Worm (Caenorhabditis elegans) whole organism, L3 larva: ENCODE measurements around the gene ZK1055.6.

Experiments
- R02D3.7 ChIP-seq: fragments of 150-350 bp; optimal IDR thresholded peaks from 2 replicates; lab custom pipeline; 2014; ENCODE audit warnings: missing biosample characterization, missing genetic modification characterization
- ZK546.5 ChIP-seq: sonication (generic microtip); optimal IDR thresholded peaks from 2 replicates; lab custom pipeline; 2017; ENCODE audit warnings: missing biosample characterization, missing genetic modification characterization
- aly-2 ChIP-seq: fragments of 150-350 bp; optimal IDR thresholded peaks from 2 replicates; lab custom pipeline; 2014; ENCODE audit warnings: missing biosample characterization, missing genetic modification characterization
- ama-1 ChIP-seq: fragments of 150-350 bp; optimal IDR thresholded peaks from 2 replicates; lab custom pipeline; 2018
- ceh-16 ChIP-seq: sonication (generic microtip); optimal IDR thresholded peaks from 2 replicates; lab custom pipeline; 2017; ENCODE audit warnings: missing biosample characterization, missing genetic modification characterization
- ceh-28 ChIP-seq: fragments of 150-350 bp; optimal IDR thresholded peaks from 2 replicates; lab custom pipeline; 2014; ENCODE audit warnings: missing biosample characterization, missing genetic modification reagents, missing genetic modification characterization
- ceh-82 ChIP-seq: fragments of 150-350 bp; optimal IDR thresholded peaks from 2 replicates; lab custom pipeline; 2014; ENCODE audit warnings: missing biosample characterization, missing genetic modification characterization
- ceh-9 ChIP-seq: sonication (generic microtip); optimal IDR thresholded peaks from 2 replicates; lab custom pipeline; 2018; ENCODE audit warnings: missing biosample characterization, missing genetic modification characterization
- daf-12 ChIP-seq: fragments of 150-350 bp; optimal IDR thresholded peaks from 2 replicates; lab custom pipeline; 2014; ENCODE audit warnings: missing biosample characterization, missing genetic modification reagents, missing genetic modification characterization
- egl-27 ChIP-seq: sonication (generic microtip); optimal IDR thresholded peaks from 4 replicates; lab custom pipeline; 2017; ENCODE audit warnings: missing biosample characterization, missing genetic modification reagents, missing genetic modification characterization
- egl-5 ChIP-seq: fragments of 150-350 bp; optimal IDR thresholded peaks from 2 replicates; lab custom pipeline; 2017; ENCODE audit warnings: missing biosample characterization, missing genetic modification reagents, missing genetic modification characterization, inconsistent platforms
- elt-2 ChIP-seq: sonication (generic microtip); optimal IDR thresholded peaks from 2 replicates; lab custom pipeline; 2016; ENCODE audit warnings: missing genetic modification reagents, mild to moderate bottlenecking, missing genetic modification characterization, missing compliant biosample characterization
- elt-3 ChIP-seq, 3 experiments: fragments of 150-350 bp in 1 of 3; sonication (generic microtip) in 2 of 3; optimal IDR thresholded peaks; 2 replicates in 2 of 3; 4 replicates in 1 of 3; lab custom pipeline; 2014 to 2017; ENCODE audit warnings: missing biosample characterization in 3 of 3, missing genetic modification characterization in 3 of 3
- eor-1 ChIP-seq, 2 experiments: fragments of 150-350 bp; optimal IDR thresholded peaks; 2 replicates each; lab custom pipeline; 2014 to 2018; ENCODE audit warnings: missing biosample characterization in 2 of 2, missing genetic modification characterization in 2 of 2
- fos-1 ChIP-seq: fragments of 150-350 bp; optimal IDR thresholded peaks from 2 replicates; lab custom pipeline; 2014; ENCODE audit warnings: missing biosample characterization, missing genetic modification characterization
- hmg-11 ChIP-seq: sonication (generic microtip); optimal IDR thresholded peaks from 2 replicates; lab custom pipeline; 2016; ENCODE audit warnings: missing genetic modification characterization, missing compliant biosample characterization
- jun-1 ChIP-seq: fragments of 150-350 bp; optimal IDR thresholded peaks from 2 replicates; lab custom pipeline; 2014; ENCODE audit warnings: missing biosample characterization, missing genetic modification reagents, missing genetic modification characterization
- lin-15B ChIP-seq: fragments of 150-350 bp; optimal IDR thresholded peaks from 2 replicates; lab custom pipeline; 2014; ENCODE audit warnings: missing biosample characterization, missing genetic modification characterization
- lin-39 ChIP-seq: fragments of 150-350 bp; optimal IDR thresholded peaks from 2 replicates; lab custom pipeline; 2018; ENCODE audit warnings: missing biosample characterization, missing genetic modification reagents, missing genetic modification characterization
- lsy-12 ChIP-seq: sonication (generic microtip); optimal IDR thresholded peaks from 2 replicates; lab custom pipeline; 2016; ENCODE audit warnings: mild to moderate bottlenecking, missing genetic modification characterization, missing compliant biosample characterization
- mdl-1 ChIP-seq: fragments of 150-350 bp; optimal IDR thresholded peaks from 2 replicates; lab custom pipeline; 2014; ENCODE audit warnings: missing biosample characterization, missing genetic modification characterization
- nfya-1 ChIP-seq: sonication (generic microtip); optimal IDR thresholded peaks from 2 replicates; lab custom pipeline; 2017; ENCODE audit warnings: missing genetic modification characterization, mild to moderate bottlenecking, missing compliant biosample characterization, antibody characterized with exemption, moderate library complexity; ENCODE audit not compliant: insufficient read depth
- nhr-11 ChIP-seq: fragments of 150-350 bp; optimal IDR thresholded peaks from 2 replicates; lab custom pipeline; 2014; ENCODE audit warnings: missing biosample characterization, missing genetic modification characterization
- nhr-12 ChIP-seq: fragments of 150-350 bp; optimal IDR thresholded peaks from 2 replicates; lab custom pipeline; 2014; ENCODE audit warnings: missing biosample characterization, missing genetic modification characterization
- nhr-25 ChIP-seq: sonication (generic microtip); optimal IDR thresholded peaks from 2 replicates; lab custom pipeline; 2017; ENCODE audit warnings: missing biosample characterization, missing genetic modification characterization
- nhr-28 ChIP-seq: fragments of 150-350 bp; optimal IDR thresholded peaks from 2 replicates; lab custom pipeline; 2014; ENCODE audit warnings: missing biosample characterization, missing genetic modification characterization
- nhr-43 ChIP-seq: sonication (generic microtip); optimal IDR thresholded peaks from 2 replicates; lab custom pipeline; 2016; ENCODE audit warnings: mild to moderate bottlenecking, missing genetic modification characterization, missing compliant biosample characterization; ENCODE audit not compliant: poor library complexity, severe bottlenecking
- nhr-67 ChIP-seq: fragments of 150-350 bp; optimal IDR thresholded peaks from 2 replicates; lab custom pipeline; 2014; ENCODE audit warnings: missing biosample characterization, missing genetic modification characterization
- nhr-76 ChIP-seq: fragments of 150-350 bp; sonication (generic microtip); optimal IDR thresholded peaks from 5 replicates; lab custom pipeline; 2014; ENCODE audit warnings: missing biosample characterization, missing genetic modification characterization
- nhr-77 ChIP-seq: fragments of 150-350 bp; optimal IDR thresholded peaks from 2 replicates; lab custom pipeline; 2014; ENCODE audit warnings: missing biosample characterization, missing genetic modification characterization
- pha-4 ChIP-seq: fragments of 150-350 bp; optimal IDR thresholded peaks from 2 replicates; lab custom pipeline; 2014; ENCODE audit warnings: missing biosample characterization, missing genetic modification reagents, missing genetic modification characterization
- pqm-1 ChIP-seq: fragments of 150-350 bp; optimal IDR thresholded peaks from 2 replicates; lab custom pipeline; 2017; ENCODE audit warnings: missing biosample characterization, missing genetic modification characterization, inconsistent platforms
- sea-2 ChIP-seq: fragments of 150-350 bp; sonication (generic microtip); optimal IDR thresholded peaks from 4 replicates; lab custom pipeline; 2014; ENCODE audit warnings: missing biosample characterization, missing genetic modification reagents, missing genetic modification characterization
- skn-1 ChIP-seq: fragments of 150-350 bp; optimal IDR thresholded peaks from 2 replicates; lab custom pipeline; 2014; ENCODE audit warnings: missing biosample characterization, missing genetic modification characterization
- unc-39 ChIP-seq: sonication (generic microtip); optimal IDR thresholded peaks from 4 replicates; lab custom pipeline; 2017; ENCODE audit warnings: missing biosample characterization, missing genetic modification characterization
- zag-1 ChIP-seq: fragments of 150-350 bp; optimal IDR thresholded peaks from 2 replicates; lab custom pipeline; 2014; ENCODE audit warnings: missing biosample characterization, missing genetic modification characterization
- ztf-4 ChIP-seq: fragments of 150-350 bp; optimal IDR thresholded peaks from 2 replicates; lab custom pipeline; 2014; ENCODE audit warnings: missing biosample characterization, missing genetic modification characterization

The ZK1055.6 gene

ce11 chrV:6614968-6615367 is 12.6 kb upstream of the ZK1055.6 start:
- no peak for TF ChIP-seq ceh-82
- no peak for TF ChIP-seq jun-1 (tag; lab: Kevin White, UChicago)
- TF ChIP-seq ceh-28 (tag; lab: Kevin White, UChicago), result no peak
- no peak for TF ChIP-seq nhr-43 (tag; lab: Kevin White, UChicago)
- no peak for TF ChIP-seq egl-5 (tag; lab: Kevin White, UChicago)
- TF ChIP-seq ceh-9 (tag; lab: Kevin White, UChicago), result no peak
- TF ChIP-seq aly-2 (tag; lab: Kevin White, UChicago), result no peak
- no peak for TF ChIP-seq nhr-76 (tag; lab: Kevin White, UChicago)
- no peak for TF ChIP-seq ZK546.5 (tag; lab: Kevin White, UChicago)
- TF ChIP-seq sea-2 (GFP tag; lab: Kevin White, UChicago), result no peak
- no peak for TF ChIP-seq pha-4 (tag; lab: Kevin White, UChicago)
- TF ChIP-seq lin-39 (tag; lab: Kevin White, UChicago), result no peak
- no peak for TF ChIP-seq hmg-11 (tag; lab: Kevin White, UChicago)
- TF ChIP-seq nhr-77, result no peak
- TF ChIP-seq nhr-25 (tag; lab: Kevin White, UChicago), result no peak

- TF ChIP-seq egl-27, result peak; percentile 51
- peak; percentile 74 for TF ChIP-seq pha-4 (tag; lab: Kevin White, UChicago)
- TF ChIP-seq mdl-1 (tag; lab: Kevin White, UChicago), result peak; percentile 10
- no peak for TF ChIP-seq lsy-12 (tag; lab: Kevin White, UChicago)
- TF ChIP-seq zag-1 (tag; lab: Kevin White, UChicago), result no peak
- TF ChIP-seq jun-1 (tag; lab: Kevin White, UChicago), result peak; percentile 78
- no peak for TF ChIP-seq ama-1 (lab: Kevin White, UChicago)
- TF ChIP-seq elt-2, result peak; percentile 100
- TF ChIP-seq fos-1 (tag; lab: Kevin White, UChicago), result no peak
- TF ChIP-seq pqm-1, result peak; percentile 100
Observed at ce11 chrV:6614152-6614734, 11.8 kb upstream of the ZK1055.6 start, which contains the start of gene cpr-4. Gene cpr-4, plus strand, starts transcription at chrV:6614674.

ce11 chrV:6611504-6611903 is 9.1 kb upstream of the ZK1055.6 start:
- TF ChIP-seq lin-15B (tag; lab: Kevin White, UChicago) (peak; percentile 14), lsy-12 (tag; lab: Kevin White, UChicago) (no peak), nhr-11 (tag; lab: Kevin White, UChicago) (no peak), ztf-4 (tag; lab: Kevin White, UChicago) (no peak), nhr-12 (tag; lab: Kevin White, UChicago) (no peak), aly-2 (tag; lab: Kevin White, UChicago) (no peak), unc-39 (tag; lab: Kevin White, UChicago) (no peak), nfya-1 (tag; lab: Kevin White, UChicago) (peak; percentile 29)
- TF ChIP-seq, all 47 proteins: peak for 2

- no peak for TF ChIP-seq R02D3.7 (tag; lab: Kevin White, UChicago)
- TF ChIP-seq elt-2, result no peak
- TF ChIP-seq pqm-1, result no peak
- TF ChIP-seq elt-3 (tag; optimal IDR thresholded peaks at IDR 0.05; lab: Kevin White, UChicago), result no peak
- TF ChIP-seq egl-27, result no peak
- no peak for TF ChIP-seq nhr-28 (tag; lab: Kevin White, UChicago)
- TF ChIP-seq nhr-67 (tag; lab: Kevin White, UChicago), result no peak
- TF ChIP-seq eor-1 (tag; optimal IDR thresholded peaks at IDR 0.05; lab: Kevin White, UChicago), result no peak
- TF ChIP-seq daf-12 (tag; lab: Kevin White, UChicago), result no peak
- TF ChIP-seq unc-39 (tag; lab: Kevin White, UChicago), result no peak
- TF ChIP-seq skn-1 (tag; lab: Kevin White, UChicago), result no peak
- TF ChIP-seq nfya-1 (tag; lab: Kevin White, UChicago), result no peak
- TF ChIP-seq nhr-76 (tag; lab: Kevin White, UChicago), result no peak
- TF ChIP-seq ceh-16, result no peak
- TF ChIP-seq lin-39 (tag; lab: Kevin White, UChicago), result no peak
Observed at ce11 chrV:6611058-6611457, 8.7 kb upstream of the ZK1055.6 start, which contains the start of gene gon-14. Gene gon-14, minus strand, starts transcription at chrV:6611158.
